Worm (Caenorhabditis elegans) whole organism, L1 larva: ENCODE results near the gene T08B1.4.

Source experiments
- C16A3.4 ChIP-seq: fragments of 150-350 bp; optimal IDR thresholded peaks from 2 replicates; lab custom pipeline; 2014; ENCODE audit warnings: missing biosample characterization, missing genetic modification characterization
- C34B4.2 ChIP-seq: sonication (generic microtip); optimal IDR thresholded peaks from 2 replicates; lab custom pipeline; 2017; ENCODE audit warnings: mild to moderate bottlenecking, missing genetic modification characterization, missing compliant biosample characterization
- F16B12.6 ChIP-seq: fragments of 150-350 bp; optimal IDR thresholded peaks from 2 replicates; lab custom pipeline; 2014; ENCODE audit warnings: missing biosample characterization, missing genetic modification characterization
- Y116A8C.19 ChIP-seq: sonication (generic microtip); optimal IDR thresholded peaks from 2 replicates; lab custom pipeline; 2016; ENCODE audit warnings: missing compliant biosample characterization, missing genetic modification characterization, borderline replicate concordance
- aly-2 ChIP-seq: fragments of 150-350 bp; optimal IDR thresholded peaks from 2 replicates; lab custom pipeline; 2014; ENCODE audit warnings: missing biosample characterization, missing genetic modification characterization
- ama-1 ChIP-seq: fragments of 150-350 bp; optimal IDR thresholded peaks from 2 replicates; lab custom pipeline; 2014
- blmp-1 ChIP-seq: fragments of 150-350 bp; optimal IDR thresholded peaks from 2 replicates; lab custom pipeline; 2014; ENCODE audit warnings: missing biosample characterization, missing genetic modification characterization
- ceh-8 ChIP-seq: fragments of 200-800 bp; sonication (Bioruptor generic); optimal IDR thresholded peaks from 2 replicates; lab custom pipeline; 2018; ENCODE audit warnings: mild to moderate bottlenecking, missing genetic modification characterization, moderate library complexity, missing compliant biosample characterization
- ceh-82 ChIP-seq, 3 experiments: fragments of 150-350 bp in 1 of 3; sonication (generic microtip) in 2 of 3; optimal IDR thresholded peaks; 2 replicates each; lab custom pipeline; 2014 to 2017; ENCODE audit warnings: missing biosample characterization in 3 of 3, missing genetic modification characterization in 3 of 3
- ceh-90 ChIP-seq: sonication (generic microtip); optimal IDR thresholded peaks from 2 replicates; lab custom pipeline; 2016; ENCODE audit warnings: missing genetic modification characterization, missing compliant biosample characterization
- ces-1 ChIP-seq: fragments of 150-350 bp; optimal IDR thresholded peaks from 2 replicates; lab custom pipeline; 2014; ENCODE audit warnings: missing biosample characterization, missing genetic modification reagents, missing genetic modification characterization
- efl-1 ChIP-seq, 4 experiments: fragments of 150-350 bp; optimal IDR thresholded peaks in 3 of 4; peaks in 1 of 4; 1 replicate in 1 of 4; 2 replicates in 3 of 4; lab custom pipeline; 2014; ENCODE audit warnings: missing biosample characterization in 2 of 4, missing genetic modification characterization in 2 of 4, missing genetic modification reagents in 2 of 4
- efl-3 ChIP-seq: fragments of 200-800 bp; sonication (Bioruptor generic); optimal IDR thresholded peaks from 2 replicates; lab custom pipeline; 2018; ENCODE audit warnings: mild to moderate bottlenecking, missing genetic modification characterization, missing compliant biosample characterization
- egl-27 ChIP-seq, 2 experiments: fragments of 150-350 bp in 1 of 2; sonication (generic microtip); optimal IDR thresholded peaks; 3 replicates each; lab custom pipeline; 2017 to 2018; ENCODE audit warnings: missing biosample characterization in 2 of 2, missing genetic modification characterization in 2 of 2, missing genetic modification reagents in 2 of 2
- fkh-4 ChIP-seq: sonication (generic microtip); optimal IDR thresholded peaks from 2 replicates; lab custom pipeline; 2016; ENCODE audit warnings: missing compliant biosample characterization, missing genetic modification characterization, borderline replicate concordance
- fkh-8 ChIP-seq: sonication (generic microtip); optimal IDR thresholded peaks from 2 replicates; lab custom pipeline; 2016; ENCODE audit warnings: mild to moderate bottlenecking, missing genetic modification characterization, missing compliant biosample characterization
- fos-1 ChIP-seq: fragments of 150-350 bp; optimal IDR thresholded peaks from 2 replicates; lab custom pipeline; 2014; ENCODE audit warnings: missing biosample characterization, missing genetic modification characterization
- grh-1 ChIP-seq: fragments of 200-800 bp; sonication (Bioruptor generic); IDR thresholded peaks from 2 replicates; pipeline ENCODE4 v1.3.6; 2022; ENCODE audit warnings: missing genetic modification reagents, missing genetic modification characterization, missing compliant biosample characterization
- hlh-4 ChIP-seq: sonication (generic microtip); optimal IDR thresholded peaks from 2 replicates; lab custom pipeline; 2016; ENCODE audit warnings: mild to moderate bottlenecking, missing genetic modification characterization, missing compliant biosample characterization
- isw-1 ChIP-seq: fragments of 200-800 bp; sonication (Bioruptor generic); IDR thresholded peaks from 2 replicates; pipeline ENCODE4 v1.3.6; 2022; ENCODE audit warnings: missing genetic modification characterization, missing compliant biosample characterization
- lin-14 ChIP-seq: fragments of 200-800 bp; sonication (Bioruptor generic); optimal IDR thresholded peaks from 2 replicates; lab custom pipeline; 2018; ENCODE audit warnings: mild to moderate bottlenecking, missing genetic modification characterization, moderate library complexity, missing compliant biosample characterization
- lin-15B ChIP-seq: fragments of 150-350 bp; sonication (generic microtip); optimal IDR thresholded peaks from 3 replicates; lab custom pipeline; 2014; ENCODE audit warnings: missing biosample characterization, missing genetic modification characterization
- lin-35 ChIP-seq, 2 experiments: fragments of 150-350 bp; optimal IDR thresholded peaks; 2 replicates each; lab custom pipeline; 2014; ENCODE audit warnings: missing biosample characterization in 2 of 2, missing genetic modification characterization in 2 of 2, missing genetic modification reagents in 2 of 2
- lin-39 ChIP-seq: fragments of 150-350 bp; optimal IDR thresholded peaks from 2 replicates; lab custom pipeline; 2014; ENCODE audit warnings: missing biosample characterization, missing genetic modification reagents, missing genetic modification characterization
- lir-3 ChIP-seq: sonication (generic microtip); optimal IDR thresholded peaks from 2 replicates; lab custom pipeline; 2016; ENCODE audit warnings: mild to moderate bottlenecking, missing genetic modification characterization, moderate library complexity, missing compliant biosample characterization; ENCODE audit not compliant: poor library complexity
- mef-2 ChIP-seq: fragments of 150-350 bp; optimal IDR thresholded peaks from 2 replicates; lab custom pipeline; 2014; ENCODE audit warnings: missing biosample characterization, missing genetic modification characterization
- nhr-19 ChIP-seq: fragments of 200-800 bp; sonication (Bioruptor generic); conservative IDR thresholded peaks from 2 replicates; pipeline ENCODE4 v1.3.6; 2022; ENCODE audit warnings: missing genetic modification characterization, missing compliant biosample characterization
- nhr-237 ChIP-seq: fragments of 150-350 bp; optimal IDR thresholded peaks from 2 replicates; lab custom pipeline; 2014; ENCODE audit warnings: missing biosample characterization, missing genetic modification characterization
- nhr-47 ChIP-seq: sonication (generic microtip); optimal IDR thresholded peaks from 2 replicates; lab custom pipeline; 2016; ENCODE audit warnings: mild to moderate bottlenecking, missing genetic modification characterization, moderate library complexity, missing compliant biosample characterization
- nhr-71 ChIP-seq: sonication (generic microtip); optimal IDR thresholded peaks from 2 replicates; lab custom pipeline; 2016; ENCODE audit warnings: mild to moderate bottlenecking, missing genetic modification characterization, moderate library complexity, missing compliant biosample characterization
- nhr-76 ChIP-seq: sonication (generic microtip); optimal IDR thresholded peaks from 2 replicates; lab custom pipeline; 2017; ENCODE audit warnings: missing biosample characterization, missing genetic modification characterization
- nhr-85 ChIP-seq: sonication (generic microtip); peaks from one replicate; lab custom pipeline; 2016; ENCODE audit warnings: missing genetic modification characterization, inconsistent platforms, missing compliant biosample characterization
- pag-3 ChIP-seq: sonication (generic microtip); optimal IDR thresholded peaks from 2 replicates; lab custom pipeline; 2017; ENCODE audit warnings: missing genetic modification characterization, mild to moderate bottlenecking, missing compliant biosample characterization, antibody characterized with exemption, borderline replicate concordance; ENCODE audit not compliant: insufficient read depth
- pqm-1 ChIP-seq: sonication (generic microtip); optimal IDR thresholded peaks from 3 replicates; lab custom pipeline; 2017; ENCODE audit warnings: missing biosample characterization, missing genetic modification characterization
- rnt-1 ChIP-seq: sonication (generic microtip); optimal IDR thresholded peaks from 2 replicates; lab custom pipeline; 2016; ENCODE audit warnings: mild to moderate bottlenecking, missing genetic modification characterization, moderate library complexity, missing compliant biosample characterization
- snpc-4 ChIP-seq: fragments of 150-350 bp; optimal IDR thresholded peaks from 2 replicates; lab custom pipeline; 2014; ENCODE audit warnings: missing biosample characterization, missing genetic modification characterization
- sox-4 ChIP-seq: sonication (generic microtip); optimal IDR thresholded peaks from 2 replicates; lab custom pipeline; 2016; ENCODE audit warnings: missing genetic modification characterization, missing compliant biosample characterization
- sptf-1 ChIP-seq: fragments of 150-350 bp; optimal IDR thresholded peaks from 2 replicates; lab custom pipeline; 2014; ENCODE audit warnings: missing biosample characterization, missing genetic modification characterization
- sup-37 ChIP-seq: fragments of 200-800 bp; sonication (Bioruptor generic); optimal IDR thresholded peaks from 2 replicates; lab custom pipeline; 2018; ENCODE audit warnings: mild to moderate bottlenecking, missing genetic modification characterization, missing compliant biosample characterization
- swsn-7 ChIP-seq: sonication (generic microtip); optimal IDR thresholded peaks from 2 replicates; lab custom pipeline; 2016; ENCODE audit warnings: missing genetic modification characterization, missing compliant biosample characterization
- unc-130 ChIP-seq: fragments of 150-350 bp; optimal IDR thresholded peaks from 2 replicates; lab custom pipeline; 2017; ENCODE audit warnings: missing biosample characterization, missing genetic modification characterization, inconsistent platforms
- unc-62 ChIP-seq: fragments of 150-350 bp; optimal IDR thresholded peaks from 2 replicates; lab custom pipeline; 2014; ENCODE audit warnings: missing biosample characterization, missing genetic modification reagents, missing genetic modification characterization
- unc-86 ChIP-seq: sonication (generic microtip); optimal IDR thresholded peaks from 2 replicates; lab custom pipeline; 2016; ENCODE audit warnings: missing genetic modification characterization, missing compliant biosample characterization
- unc-98 ChIP-seq: fragments of 200-800 bp; sonication (Bioruptor generic); IDR thresholded peaks from 2 replicates; pipeline ENCODE4 v1.3.6; 2022; ENCODE audit warnings: missing genetic modification characterization, missing compliant biosample characterization
- xbp-1 ChIP-seq: sonication (generic microtip); optimal IDR thresholded peaks from 2 replicates; lab custom pipeline; 2016; ENCODE audit warnings: missing genetic modification characterization, missing compliant biosample characterization
- zag-1 ChIP-seq: fragments of 150-350 bp; optimal IDR thresholded peaks from 2 replicates; lab custom pipeline; 2014; ENCODE audit warnings: missing biosample characterization, missing genetic modification characterization

The T08B1.4 gene

DNA sequence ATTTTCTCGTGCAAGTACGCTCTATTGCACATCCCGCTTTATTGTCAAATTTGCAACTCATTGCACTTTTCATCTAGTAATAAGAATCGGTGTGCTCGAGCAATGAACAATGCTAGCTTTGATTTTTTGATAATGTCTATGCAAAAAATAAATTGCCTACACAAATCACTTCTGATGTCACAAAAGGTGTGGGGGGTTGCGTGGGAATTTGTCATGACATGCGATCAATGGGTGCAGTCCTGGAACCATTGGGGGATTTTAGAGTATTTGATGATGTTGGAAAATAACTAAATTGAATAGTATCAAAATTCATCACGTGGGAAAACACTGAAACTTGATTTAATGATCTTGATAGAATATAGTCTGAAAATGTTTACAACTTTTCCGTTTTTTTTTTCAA lies 33.2 kb upstream of the T08B1.4 start:
- no peak for TF ChIP-seq snpc-4
- TF ChIP-seq nhr-47 (tag; lab: Kevin White, UChicago) = peak; percentile 23
- no peak for TF ChIP-seq mef-2 (tag; lab: Kevin White, UChicago)
- TF ChIP-seq fkh-4 (tag; lab: Kevin White, UChicago) = no peak
- TF ChIP-seq fkh-8 (tag; lab: Kevin White, UChicago) = peak; percentile 53
- no peak for TF ChIP-seq pqm-1
- TF ChIP-seq unc-98 (GFP tag; lab: Robert Waterston, UW) = no peak
- TF ChIP-seq sox-4 (tag; lab: Kevin White, UChicago) = no peak
- TF ChIP-seq grh-1 (GFP tag; lab: Robert Waterston, UW) = no peak
- TF ChIP-seq efl-1 (optimal IDR thresholded peaks at IDR 0.05; lab: Kevin White, UChicago) = no peak
- TF ChIP-seq efl-1 (GFP tag; optimal IDR thresholded peaks at IDR 0.05 in 1 of 2; lab: Kevin White, UChicago) = peak in 1 of 2 experiments; percentile 88
- no peak for TF ChIP-seq ceh-90 (tag; lab: Kevin White, UChicago)
- TF ChIP-seq zag-1 = no peak
- TF ChIP-seq aly-2 = no peak
- no peak for TF ChIP-seq lin-39 (tag; lab: Kevin White, UChicago)
- TF ChIP-seq blmp-1 (tag; lab: Kevin White, UChicago) = no peak
- no peak for TF ChIP-seq nhr-76
- no peak for TF ChIP-seq C16A3.4 (tag; lab: Kevin White, UChicago)
- TF ChIP-seq sup-37 (GFP tag; lab: Kevin White, UChicago) = no peak
- no peak for TF ChIP-seq unc-62 (GFP tag; lab: Kevin White, UChicago)
- TF ChIP-seq ceh-8 = peak; percentile 76
- no peak for TF ChIP-seq ces-1 (GFP tag; lab: Kevin White, UChicago)
- peak; percentile 26 for TF ChIP-seq lin-14 (GFP tag; lab: Kevin White, UChicago)
- no peak for TF ChIP-seq nhr-19 (GFP tag; lab: Robert Waterston, UW)
- no peak for TF ChIP-seq C34B4.2 (tag; lab: Kevin White, UChicago)
- TF ChIP-seq egl-27 (tag; optimal IDR thresholded peaks at IDR 0.05; lab: Kevin White, UChicago) = no peak
- TF ChIP-seq ama-1 (lab: Kevin White, UChicago) = no peak
- no peak for TF ChIP-seq hlh-4 (tag; lab: Kevin White, UChicago)
- TF ChIP-seq isw-1 = no peak
- TF ChIP-seq nhr-71 (tag; lab: Kevin White, UChicago) = peak; percentile 10

DNA sequence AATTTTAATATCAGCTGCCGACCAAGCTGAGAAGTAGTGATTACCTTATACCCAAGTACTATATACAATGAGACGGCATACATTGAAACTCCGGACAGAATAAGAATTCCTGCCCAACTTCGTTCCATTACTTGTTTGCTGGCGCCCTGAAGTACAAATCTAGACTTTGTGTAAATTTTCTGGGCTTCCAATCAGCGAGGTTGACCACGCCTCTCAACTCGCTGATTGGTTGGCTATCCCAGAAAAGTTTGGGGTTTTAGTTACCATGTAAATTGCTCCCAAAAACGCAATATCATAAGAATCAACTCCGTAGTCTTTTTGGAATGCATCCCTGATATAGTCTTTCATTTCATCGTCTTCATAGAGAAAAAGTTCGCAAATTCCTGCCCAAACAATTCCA lies 23.8 kb upstream of the T08B1.4 start:
- TF ChIP-seq nhr-237 (tag; lab: Kevin White, UChicago) (no peak), lir-3 (tag; lab: Kevin White, UChicago) (no peak), ceh-90 (tag; lab: Kevin White, UChicago) (no peak), sptf-1 (tag; lab: Kevin White, UChicago) (no peak), fos-1 (tag; lab: Kevin White, UChicago) (no peak), swsn-7 (tag; lab: Kevin White, UChicago) (no peak), xbp-1 (no peak), lin-35 (GFP tag; optimal IDR thresholded peaks at IDR 0.05; lab: Kevin White, UChicago) (no peak), sup-37 (GFP tag; lab: Kevin White, UChicago) (no peak)
- TF ChIP-seq, all 84 proteins: peak for 0

DNA sequence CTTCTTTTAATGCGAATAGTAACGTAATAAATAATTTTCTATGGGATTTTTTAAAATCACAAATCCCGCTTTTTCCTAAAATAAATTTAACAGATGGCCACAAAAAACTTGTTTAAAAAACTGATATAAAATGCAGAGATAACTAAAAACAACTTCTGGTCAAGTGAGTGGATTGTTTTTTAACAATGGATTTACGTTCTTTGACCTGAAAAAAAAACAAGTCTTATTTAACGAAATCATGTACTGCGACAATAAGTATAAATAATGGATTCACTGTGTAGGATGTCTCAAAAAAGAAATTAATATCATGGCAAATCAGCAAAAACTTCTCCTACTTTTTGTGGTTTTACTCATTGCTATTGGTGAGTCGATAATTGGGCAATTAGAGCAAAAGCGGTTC lies 22.0 kb upstream of the T08B1.4 start, which contains the start of gene fipr-25:
fipr-25 (plus strand) TSS at position 301 of the 400 bp plus-strand sequence.
- no peak for TF ChIP-seq pag-3
- no peak for TF ChIP-seq ceh-82 (tag; optimal IDR thresholded peaks at IDR 0.05; lab: Kevin White, UChicago)
- no peak for TF ChIP-seq C16A3.4 (tag; lab: Kevin White, UChicago)
- TF ChIP-seq nhr-47 (tag; lab: Kevin White, UChicago) = no peak
- no peak for TF ChIP-seq unc-86
- TF ChIP-seq F16B12.6 (tag; lab: Kevin White, UChicago) = no peak
- TF ChIP-seq Y116A8C.19 (tag; lab: Kevin White, UChicago) = no peak
- no peak for TF ChIP-seq nhr-85 (tag; lab: Kevin White, UChicago)
- no peak for TF ChIP-seq efl-3
- TF ChIP-seq rnt-1 (tag; lab: Kevin White, UChicago) = no peak
- no peak for TF ChIP-seq unc-130 (tag; lab: Kevin White, UChicago)
- TF ChIP-seq lin-15B (tag; lab: Kevin White, UChicago) = no peak
- no peak for TF ChIP-seq fkh-4 (tag; lab: Kevin White, UChicago)
